Fruit fly (Drosophila melanogaster): ENCODE data around the gene CG9213.

The CG9213 gene

dm6 chrX:15615426-15615825, 41.1 kb upstream of the CG9213 start (continued):
- TF ChIP-seq sqz (GFP tag; optimal IDR thresholded peaks at IDR 0.05): peak; percentile 5
- TF ChIP-seq bab2 (GFP tag; optimal IDR thresholded peaks at IDR 0.05): peak; percentile 30
- TF ChIP-seq CG8765 (GFP tag; IDR thresholded peaks at IDR 0.05): no peak; the same call in 1 of the 2 replicates
- no peak for TF ChIP-seq B-H2 (GFP tag; optimal IDR thresholded peaks at IDR 0.05)
- no peak for TF ChIP-seq stwl (tag; optimal IDR thresholded peaks at IDR 0.05)
- TF ChIP-seq CG2116 (GFP tag; optimal IDR thresholded peaks at IDR 0.05): no peak
- TF ChIP-seq E2f1 (GFP tag; IDR thresholded peaks at IDR 0.05): no peak
- peak; percentile 45 for TF ChIP-seq CG10366 (GFP tag; IDR thresholded peaks at IDR 0.05)
- TF ChIP-seq Hsf (GFP tag; optimal IDR thresholded peaks at IDR 0.05): peak; percentile 49
- 0 out of 2 replicates have a peak, but pooled peaks have one; percentile 35 for TF ChIP-seq CG43689 (GFP tag; IDR thresholded peaks at IDR 0.05)
- peak; percentile 11 for TF ChIP-seq kah (GFP tag; optimal IDR thresholded peaks at IDR 0.05)
- TF ChIP-seq abd-A (tag; optimal IDR thresholded peaks at IDR 0.05): no peak
- TF ChIP-seq CG16863 (GFP tag; optimal IDR thresholded peaks at IDR 0.05): peak; percentile 35
- TF ChIP-seq E2f2 (GFP tag; IDR thresholded peaks at IDR 0.05): peak; percentile 23; the same call in 1 of the 2 replicates
- peak; percentile 71 for TF ChIP-seq fd96Cb (tag; optimal IDR thresholded peaks at IDR 0.05)
- no peak for TF ChIP-seq al (GFP tag; IDR thresholded peaks at IDR 0.05)
- peak; percentile 26 to 49 for TF ChIP-seq Pdp1 (GFP tag; optimal IDR thresholded peaks at IDR 0.05)
- TF ChIP-seq CG30403 (GFP tag; optimal IDR thresholded peaks at IDR 0.05): peak; percentile 60
- peak; percentile 76 for TF ChIP-seq CG7839 (tag; optimal IDR thresholded peaks at IDR 0.05)
- TF ChIP-seq CG3407 (GFP tag; optimal IDR thresholded peaks at IDR 0.05): peak; percentile 27
- TF ChIP-seq CG18262 (tag; optimal IDR thresholded peaks at IDR 0.05): peak; percentile 66
- no peak for TF ChIP-seq sr (GFP tag; IDR thresholded peaks at IDR 0.05)
- peak; percentile 13 for TF ChIP-seq CG33213 (GFP tag; optimal IDR thresholded peaks at IDR 0.05)
- TF ChIP-seq btn (GFP tag; optimal IDR thresholded peaks at IDR 0.05): no peak
- TF ChIP-seq zen (tag; optimal IDR thresholded peaks at IDR 0.05): peak; percentile 30
- TF ChIP-seq CG3838 (GFP tag; optimal IDR thresholded peaks at IDR 0.05): no peak
- TF ChIP-seq Dbx (GFP tag; IDR thresholded peaks at IDR 0.05): no peak
- no peak for TF ChIP-seq da (GFP tag; optimal IDR thresholded peaks at IDR 0.05)
- no peak for TF ChIP-seq C15 (GFP tag; IDR thresholded peaks at IDR 0.05)
- TF ChIP-seq CG13775 (GFP tag; optimal IDR thresholded peaks at IDR 0.05): peak; percentile 40
- no peak for TF ChIP-seq tll (GFP tag; optimal IDR thresholded peaks at IDR 0.05)
- TF ChIP-seq CG17568 (GFP tag; optimal IDR thresholded peaks at IDR 0.05): peak; percentile 11
- peak; percentile 19 for TF ChIP-seq Max (GFP tag; optimal IDR thresholded peaks at IDR 0.05)
- peak; percentile 20 for TF ChIP-seq NC2β (GFP tag; optimal IDR thresholded peaks at IDR 0.05)
- TF ChIP-seq Spps (tag; optimal IDR thresholded peaks at IDR 0.05): peak; percentile 5
- peak; percentile 81 for TF ChIP-seq CG11504 (tag; optimal IDR thresholded peaks at IDR 0.05)
- TF ChIP-seq nom (GFP tag; optimal IDR thresholded peaks at IDR 0.05): no peak
- TF ChIP-seq grau (tag; optimal IDR thresholded peaks at IDR 0.05): peak; percentile 63
- peak; percentile 66 for TF ChIP-seq HLH3B (GFP tag; IDR thresholded peaks at IDR 0.05)
- TF ChIP-seq ap (GFP tag; IDR thresholded peaks at IDR 0.05): peak; percentile 13; the same call in 1 of the 2 replicates
- no peak for TF ChIP-seq CG14667 (GFP tag; IDR thresholded peaks at IDR 0.05)
- no peak for TF ChIP-seq amos (GFP tag; IDR thresholded peaks at IDR 0.05; ENCODE audit: partially characterized antibody)
- TF ChIP-seq CG9437 (GFP tag; optimal IDR thresholded peaks at IDR 0.05): peak; percentile 16
- peak; percentile 48 to 51 for TF ChIP-seq chif (GFP tag; optimal IDR thresholded peaks at IDR 0.05)
- TF ChIP-seq Fer3 (tag; optimal IDR thresholded peaks at IDR 0.05): peak; percentile 43
- TF ChIP-seq Lpt (GFP tag; optimal IDR thresholded peaks at IDR 0.05): no peak
- peak; percentile 26 for TF ChIP-seq org-1 (GFP tag; optimal IDR thresholded peaks at IDR 0.05)
- no peak for TF ChIP-seq hb (GFP tag; IDR thresholded peaks at IDR 0.05; ENCODE audit: partially characterized antibody)
- peak; percentile 43 for TF ChIP-seq CG2875 (GFP tag; optimal IDR thresholded peaks at IDR 0.05)
- TF ChIP-seq CG10267 (tag; optimal IDR thresholded peaks at IDR 0.05): peak; percentile 58
- TF ChIP-seq Chrac-16 (GFP tag; optimal IDR thresholded peaks at IDR 0.05): peak; percentile 30
